Worm (Caenorhabditis elegans) whole organism, late embryonic: Measurements from ENCODE around the gene T19D7.7.

Source experiments
- ama-1 ChIP-seq: fragments of 150-350 bp; optimal IDR thresholded peaks from 2 replicates; lab custom pipeline; 2014
- nfya-1 ChIP-seq: sonication (generic microtip); optimal IDR thresholded peaks from 2 replicates; lab custom pipeline; 2017; ENCODE audit warnings: missing genetic modification characterization, mild to moderate bottlenecking, missing compliant biosample characterization, antibody characterized with exemption, moderate library complexity

ce11 chrX:696253-696652 is 15.4 kb upstream of the T19D7.7 start:
- no peak for TF ChIP-seq ama-1
- no peak for TF ChIP-seq nfya-1 (tag; lab: Kevin White, UChicago)
